Fruit fly (Drosophila melanogaster): ENCODE data around the gene Cnot4.

dm6 chr2L:10405008-10405654 is 8.6 kb downstream of the Cnot4 start, which contains the start of the genes CG17768, LSm-4 and Ir31a:
- TF ChIP-seq sv (GFP tag; optimal IDR thresholded peaks at IDR 0.05): no peak
- TF ChIP-seq br (GFP tag; optimal IDR thresholded peaks at IDR 0.05): no peak
- TF ChIP-seq h (GFP tag; optimal IDR thresholded peaks at IDR 0.05): no peak
- no peak for TF ChIP-seq Rel (GFP tag; optimal IDR thresholded peaks at IDR 0.05)
- TF ChIP-seq Rel (tag; optimal IDR thresholded peaks at IDR 0.05): no peak
